Worm (Caenorhabditis elegans) whole organism, L4/young adult: ENCODE measurements around the gene sri-10.

ENCODE experiments used
- W03F9.2 ChIP-seq: fragments of 150-350 bp; optimal IDR thresholded peaks from 2 replicates; lab custom pipeline; 2014; ENCODE audit warnings: missing biosample characterization, missing genetic modification characterization
- dao-5 ChIP-seq: sonication (generic microtip); optimal IDR thresholded peaks from 2 replicates; lab custom pipeline; 2016; ENCODE audit warnings: missing genotype, missing genetic modification characterization, moderate library complexity, missing compliant biosample characterization
- him-1 ChIP-seq: sonication (generic microtip); optimal IDR thresholded peaks from 2 replicates; lab custom pipeline; 2016; ENCODE audit warnings: missing genotype, missing genetic modification reagents, missing genetic modification characterization, missing compliant biosample characterization

ce11 chrV:18771390-18771789 lies 34.9 kb downstream of the sri-10 start, which contains the start of gene clec-256:
- no peak for TF ChIP-seq dao-5 (tag; lab: Kevin White, UChicago)
- TF ChIP-seq him-1 (tag; lab: Kevin White, UChicago) = no peak
- no peak for TF ChIP-seq W03F9.2 (tag; lab: Kevin White, UChicago)
